Worm (Caenorhabditis elegans) whole organism, young adult: ENCODE results near the gene snrp-40.1.

Experiments used
- F23B12.7 ChIP-seq: sonication (generic microtip); optimal IDR thresholded peaks from 2 replicates; lab custom pipeline; 2017; ENCODE audit warnings: missing genetic modification characterization, mild to moderate bottlenecking, missing compliant biosample characterization, antibody characterized with exemption, moderate library complexity; ENCODE audit not compliant: insufficient read depth
- F57A8.1 ChIP-seq: fragments of 200-800 bp; sonication (Bioruptor generic); optimal IDR thresholded peaks from 2 replicates; lab custom pipeline; 2018; ENCODE audit warnings: mild to moderate bottlenecking, missing genetic modification characterization, moderate library complexity, missing compliant biosample characterization
- Y53F4B.3 ChIP-seq: fragments of 200-800 bp; sonication (Bioruptor generic); IDR thresholded peaks from 2 replicates; pipeline ENCODE4 v1.3.6; 2022; ENCODE audit warnings: missing genetic modification reagents, missing genetic modification characterization, missing compliant biosample characterization
- Y53G8AR.9 ChIP-seq: fragments of 200-800 bp; sonication (Bioruptor generic); conservative IDR thresholded peaks from 2 replicates; pipeline ENCODE4 v1.3.6; 2022; ENCODE audit warnings: missing genetic modification reagents, missing genetic modification characterization, missing compliant biosample characterization
- akir-1 ChIP-seq: fragments of 200-800 bp; sonication (Bioruptor generic); optimal IDR thresholded peaks from 2 replicates; lab custom pipeline; 2018; ENCODE audit warnings: mild to moderate bottlenecking, missing genetic modification characterization, moderate library complexity, missing compliant biosample characterization
- ama-1 ChIP-seq, 3 experiments: fragments of 150-350 bp in 1 of 3; sonication (generic microtip) in 2 of 3; optimal IDR thresholded peaks; 2 replicates each; lab custom pipeline; 2014 to 2018; ENCODE audit warnings: missing biosample characterization in 2 of 3, missing genetic modification characterization in 2 of 3, missing genetic modification reagents in 2 of 3
- aptf-3 ChIP-seq: fragments of 200-800 bp; sonication (Bioruptor generic); IDR thresholded peaks from 2 replicates; pipeline ENCODE4 v1.3.6; 2022; ENCODE audit warnings: missing genetic modification characterization, missing compliant biosample characterization
- attf-3 ChIP-seq: fragments of 200-800 bp; sonication (Bioruptor generic); conservative IDR thresholded peaks from 2 replicates; pipeline ENCODE4 v1.3.6; 2022; ENCODE audit warnings: missing genetic modification reagents, missing genetic modification characterization, missing compliant biosample characterization
- attf-6 ChIP-seq: fragments of 200-800 bp; sonication (Bioruptor generic); IDR thresholded peaks from 2 replicates; pipeline ENCODE4 v1.3.6; 2022; ENCODE audit warnings: missing genetic modification reagents, missing genetic modification characterization, missing compliant biosample characterization
- bed-1 ChIP-seq: fragments of 200-800 bp; sonication (Bioruptor generic); IDR thresholded peaks from 2 replicates; pipeline ENCODE4 v1.3.6; 2022; ENCODE audit warnings: missing genetic modification reagents, missing genetic modification characterization, missing compliant biosample characterization
- cebp-1 ChIP-seq, 2 experiments: fragments of 200-800 bp in 1 of 2; sonication (Bioruptor generic) in 1 of 2; sonication (generic microtip) in 1 of 2; IDR thresholded peaks in 1 of 2; optimal IDR thresholded peaks in 1 of 2; 2 replicates each; pipeline versions ENCODE4 v1.3.6 to Lab custom; 2017 to 2022; ENCODE audit warnings: missing compliant biosample characterization in 2 of 2, missing genetic modification characterization in 2 of 2, mild to moderate bottlenecking in 1 of 2, missing genetic modification reagents in 1 of 2, moderate library complexity in 1 of 2
- ceh-27 ChIP-seq: fragments of 200-800 bp; sonication (Bioruptor generic); optimal IDR thresholded peaks from 2 replicates; lab custom pipeline; 2018; ENCODE audit warnings: mild to moderate bottlenecking, missing genetic modification characterization, moderate library complexity, missing compliant biosample characterization
- die-1 ChIP-seq: sonication (generic microtip); optimal IDR thresholded peaks from 2 replicates; lab custom pipeline; 2016; ENCODE audit warnings: missing genotype, mild to moderate bottlenecking, missing genetic modification characterization, missing compliant biosample characterization
- dox-1 ChIP-seq: fragments of 200-800 bp; sonication (Bioruptor generic); IDR thresholded peaks from 2 replicates; pipeline ENCODE4 v1.3.6; 2022; ENCODE audit warnings: missing genetic modification reagents, missing genetic modification characterization, missing compliant biosample characterization
- dpff-1 ChIP-seq: sonication (generic microtip); optimal IDR thresholded peaks from 2 replicates; lab custom pipeline; 2017; ENCODE audit warnings: mild to moderate bottlenecking, missing genetic modification characterization, missing compliant biosample characterization
- egl-18 ChIP-seq: fragments of 200-800 bp; sonication (Bioruptor generic); IDR thresholded peaks from 2 replicates; pipeline ENCODE4 v1.3.6; 2022; ENCODE audit warnings: missing genetic modification reagents, missing genetic modification characterization, missing compliant biosample characterization
- egl-44 ChIP-seq: fragments of 200-800 bp; sonication (Bioruptor generic); IDR thresholded peaks from 2 replicates; pipeline ENCODE4 v1.3.6; 2022; ENCODE audit warnings: missing genetic modification reagents, missing genetic modification characterization, missing compliant biosample characterization
- ekl-4 ChIP-seq: fragments of 200-800 bp; sonication (Bioruptor generic); IDR thresholded peaks from 2 replicates; pipeline ENCODE4 v1.3.6; 2022; ENCODE audit warnings: missing genetic modification reagents, missing genetic modification characterization, missing compliant biosample characterization
- ets-4 ChIP-seq: fragments of 200-800 bp; sonication (Bioruptor generic); optimal IDR thresholded peaks from 2 replicates; lab custom pipeline; 2018; ENCODE audit warnings: mild to moderate bottlenecking, missing genetic modification characterization, missing compliant biosample characterization
- fkh-3 ChIP-seq: sonication (generic microtip); optimal IDR thresholded peaks from 2 replicates; lab custom pipeline; 2016; ENCODE audit warnings: mild to moderate bottlenecking, missing genetic modification characterization, missing compliant biosample characterization
- him-1 ChIP-seq: sonication (generic microtip); optimal IDR thresholded peaks from 2 replicates; lab custom pipeline; 2016; ENCODE audit warnings: missing genotype, missing genetic modification reagents, missing genetic modification characterization, missing compliant biosample characterization
- hlh-12 ChIP-seq: sonication (generic microtip); optimal IDR thresholded peaks from 2 replicates; lab custom pipeline; 2016; ENCODE audit warnings: missing genetic modification characterization, missing compliant biosample characterization
- hmg-1.2 ChIP-seq: fragments of 200-800 bp; sonication (Bioruptor generic); IDR thresholded peaks from 2 replicates; pipeline ENCODE4 v1.3.6; 2022; ENCODE audit warnings: missing genetic modification reagents, missing genetic modification characterization, missing compliant biosample characterization
- lag-1 ChIP-seq: fragments of 200-800 bp; sonication (Bioruptor generic); IDR thresholded peaks from 2 replicates; pipeline ENCODE4 v1.3.6; 2022; ENCODE audit warnings: missing genetic modification reagents, missing genetic modification characterization, missing compliant biosample characterization
- lin-35 ChIP-seq, 3 experiments: fragments of 150-350 bp in 2 of 3; sonication (generic microtip) in 1 of 3; optimal IDR thresholded peaks; 2 replicates each; lab custom pipeline; 2014 to 2018; ENCODE audit warnings: missing biosample characterization in 3 of 3, missing genetic modification characterization in 3 of 3, missing genetic modification reagents in 3 of 3
- lin-40 ChIP-seq: sonication (generic microtip); optimal IDR thresholded peaks from 2 replicates; lab custom pipeline; 2016; ENCODE audit warnings: missing genetic modification characterization, mild to moderate bottlenecking, missing compliant biosample characterization, missing genotype, missing genetic modification reagents
- madf-3 ChIP-seq: fragments of 200-800 bp; sonication (Bioruptor generic); IDR thresholded peaks from 2 replicates; pipeline ENCODE4 v1.3.6; 2022; ENCODE audit warnings: missing genetic modification reagents, missing genetic modification characterization, missing compliant biosample characterization
- madf-8 ChIP-seq: fragments of 200-800 bp; sonication (Bioruptor generic); conservative IDR thresholded peaks from 2 replicates; pipeline ENCODE4 v1.3.6; 2022; ENCODE audit warnings: missing genetic modification reagents, missing genetic modification characterization, missing compliant biosample characterization
- mel-28 ChIP-seq: sonication (generic microtip); optimal IDR thresholded peaks from 2 replicates; lab custom pipeline; 2016; ENCODE audit warnings: borderline replicate concordance, mild to moderate bottlenecking, missing genetic modification characterization, missing compliant biosample characterization
- mxl-1 ChIP-seq: sonication (generic microtip); optimal IDR thresholded peaks from 2 replicates; lab custom pipeline; 2016; ENCODE audit warnings: missing genetic modification characterization, missing compliant biosample characterization
- nfyb-1 ChIP-seq: fragments of 200-800 bp; sonication (Bioruptor generic); IDR thresholded peaks from 2 replicates; pipeline ENCODE4 v1.3.6; 2022; ENCODE audit warnings: missing genetic modification reagents, missing genetic modification characterization, missing compliant biosample characterization
- nhr-80 ChIP-seq: sonication (generic microtip); optimal IDR thresholded peaks from 2 replicates; lab custom pipeline; 2016; ENCODE audit warnings: missing genetic modification characterization, missing compliant biosample characterization
- pha-4 ChIP-seq: fragments of 150-350 bp; sonication (generic microtip); optimal IDR thresholded peaks from 2 replicates; lab custom pipeline; 2014; ENCODE audit warnings: missing biosample characterization, missing genetic modification reagents, missing genetic modification characterization
- sdz-38 ChIP-seq: sonication (generic microtip); optimal IDR thresholded peaks from 2 replicates; lab custom pipeline; 2016; ENCODE audit warnings: missing genotype, missing genetic modification characterization, missing compliant biosample characterization
- snpc-1.1 ChIP-seq: sonication (generic microtip); optimal IDR thresholded peaks from 2 replicates; lab custom pipeline; 2017; ENCODE audit warnings: missing genetic modification characterization, mild to moderate bottlenecking, missing compliant biosample characterization, antibody characterized with exemption, moderate library complexity, missing genotype, missing genetic modification reagents; ENCODE audit not compliant: insufficient read depth
- snpc-3.4 ChIP-seq: sonication (generic microtip); optimal IDR thresholded peaks from 2 replicates; lab custom pipeline; 2017; ENCODE audit warnings: missing genetic modification characterization, mild to moderate bottlenecking, missing compliant biosample characterization, antibody characterized with exemption, moderate library complexity, missing genotype, missing genetic modification reagents
- snpc-4 ChIP-seq, 5 experiments: fragments of 150-350 bp in 1 of 5; sonication (generic microtip) in 4 of 5; optimal IDR thresholded peaks; 2 replicates each; lab custom pipeline; 2014 to 2018; ENCODE audit warnings: missing genetic modification characterization in 5 of 5, missing biosample characterization in 3 of 5, antibody characterized with exemption in 2 of 5, mild to moderate bottlenecking in 2 of 5, missing compliant biosample characterization in 2 of 5, missing genotype in 2 of 5, moderate library complexity in 2 of 5, missing genetic modification reagents in 1 of 5
- sptf-2 ChIP-seq: fragments of 200-800 bp; sonication (Bioruptor generic); optimal IDR thresholded peaks from 2 replicates; lab custom pipeline; 2018; ENCODE audit warnings: mild to moderate bottlenecking, missing genetic modification characterization, missing compliant biosample characterization
- zfh-2 ChIP-seq: fragments of 200-800 bp; sonication (Bioruptor generic); conservative IDR thresholded peaks from 2 replicates; pipeline ENCODE4 v1.3.6; 2022; ENCODE audit warnings: missing genetic modification reagents, missing genetic modification characterization, missing compliant biosample characterization
- ztf-18 ChIP-seq: sonication (generic microtip); optimal IDR thresholded peaks from 2 replicates; lab custom pipeline; 2016; ENCODE audit warnings: missing genotype, mild to moderate bottlenecking, missing genetic modification characterization, missing compliant biosample characterization
- ztf-28 ChIP-seq: fragments of 200-800 bp; sonication (Bioruptor generic); IDR thresholded peaks from 2 replicates; pipeline ENCODE4 v1.3.6; 2022; ENCODE audit warnings: missing genetic modification reagents, missing genetic modification characterization, missing compliant biosample characterization

The snrp-40.1 gene

DNA sequence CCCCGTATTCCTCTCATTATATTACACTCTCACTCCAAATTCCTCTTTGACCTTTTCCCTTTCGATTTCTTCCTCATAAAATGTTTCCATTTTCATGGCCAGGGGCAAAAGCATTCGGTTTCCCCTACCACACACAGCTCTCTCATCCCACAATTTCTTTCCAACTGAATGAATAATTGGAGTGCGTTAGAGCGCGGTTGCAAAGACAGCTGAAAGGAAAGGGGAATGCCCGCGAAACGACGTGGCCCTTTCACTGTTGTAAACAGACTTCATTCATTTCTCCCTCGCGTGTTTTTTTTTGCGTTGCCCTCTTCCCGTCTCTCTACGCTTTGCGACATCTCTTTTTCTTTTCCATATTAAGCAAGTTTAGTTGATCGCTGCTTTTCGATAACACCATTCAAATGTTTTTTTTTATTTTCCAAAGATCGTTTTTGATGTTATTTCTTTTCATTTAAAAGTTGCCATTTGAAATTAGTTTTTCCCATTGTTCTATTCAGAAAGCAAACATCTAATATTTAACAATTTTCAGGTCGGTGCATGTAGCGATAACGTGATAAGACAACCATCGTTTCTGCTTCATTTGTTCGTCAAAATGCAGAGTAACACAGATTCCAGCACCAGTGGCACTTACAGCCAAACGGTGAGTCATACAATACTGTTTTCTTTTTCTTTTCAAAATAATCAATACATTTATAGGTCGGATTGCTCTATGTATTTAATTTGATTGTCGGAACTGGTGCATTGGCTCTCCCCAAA is 37.1 kb downstream of the snrp-40.1 start, which contains the start of gene C03A3.2 (continued):
- TF ChIP-seq lin-35 (GFP tag; optimal IDR thresholded peaks at IDR 0.05; lab: Kevin White, UChicago) (peak in 2 of 3 experiments; percentile 19 to 45), snpc-1.1 (tag; lab: Kevin White, UChicago) (no peak)

ce11 chrX:11257071-11257470 is 42.5 kb downstream of the snrp-40.1 start, which contains the start of gene C03A3.1:
Gene C03A3.1 (plus strand): TSS chrX:11257361.
- no peak for TF ChIP-seq madf-8
- TF ChIP-seq ztf-18, result peak; percentile 39
- no peak for TF ChIP-seq F23B12.7
- TF ChIP-seq ets-4 (GFP tag; lab: Kevin White, UChicago), result no peak

DNA sequence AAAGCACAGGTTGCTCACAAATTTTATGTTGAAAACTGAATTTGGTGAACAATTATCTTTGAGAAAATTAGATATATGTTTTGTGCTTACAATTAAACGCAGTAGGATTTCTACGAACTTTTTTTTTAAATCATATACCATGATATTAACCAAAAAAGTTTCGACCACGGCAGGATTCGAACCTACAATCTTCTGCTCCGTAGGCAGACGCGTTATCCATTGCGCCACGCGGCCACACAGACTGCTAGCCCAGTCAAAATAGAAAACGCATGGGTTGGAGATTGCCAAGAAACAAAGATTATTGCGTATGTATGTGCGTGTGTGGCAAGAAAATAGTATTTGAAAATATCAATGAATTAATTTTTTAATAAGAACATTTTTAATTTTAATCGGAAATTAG is 47.2 kb downstream of the snrp-40.1 start:
- TF ChIP-seq ekl-4 (GFP tag; lab: Robert Waterston, UW) (no peak), nhr-80 (tag; lab: Kevin White, UChicago) (no peak), lag-1 (no peak), ztf-28 (GFP tag; lab: Robert Waterston, UW) (0 out of 2 replicates have a peak, but pooled peaks have one; percentile 50), F57A8.1 (GFP tag; lab: Kevin White, UChicago) (no peak), ceh-27 (GFP tag; lab: Kevin White, UChicago) (peak; percentile 62), bed-1 (GFP tag; lab: Robert Waterston, UW) (no peak), ets-4 (GFP tag; lab: Kevin White, UChicago) (no peak), zfh-2 (GFP tag; lab: Robert Waterston, UW) (no peak), attf-3 (GFP tag; lab: Robert Waterston, UW) (0 out of 2 replicates have a peak, but pooled peaks have one; percentile 18), snpc-3.4 (tag; lab: Kevin White, UChicago) (peak; percentile 80), ama-1 (optimal IDR thresholded peaks at IDR 0.05; lab: Kevin White, UChicago) (no peak), ama-1 (GFP tag; optimal IDR thresholded peaks at IDR 0.05; lab: Kevin White, UChicago) (no peak), mxl-1 (tag; lab: Kevin White, UChicago) (peak; percentile 65), lin-40 (tag; lab: Kevin White, UChicago) (peak; percentile 60), egl-18 (GFP tag; lab: Robert Waterston, UW) (no peak), Y53F4B.3 (GFP tag; lab: Robert Waterston, UW) (peak; percentile 63), nfyb-1 (GFP tag; lab: Robert Waterston, UW) (peak; percentile 77; the same call in 1 of the 2 replicates), cebp-1 (GFP tag; IDR thresholded peaks at IDR 0.05; lab: Robert Waterston, UW) (no peak), cebp-1 (tag; optimal IDR thresholded peaks at IDR 0.05; lab: Kevin White, UChicago) (no peak), sptf-2 (peak; percentile 78), egl-44 (peak; percentile 51; the same call in 1 of the 2 replicates), him-1 (tag; lab: Kevin White, UChicago) (peak; percentile 90), snpc-4 (GFP tag; optimal IDR thresholded peaks at IDR 0.05; lab: Kevin White, UChicago) (peak; percentile 82), snpc-4 (tag; optimal IDR thresholded peaks at IDR 0.05; lab: Kevin White, UChicago) (peak in 2 of 4 experiments; percentile 53 to 76), hmg-1.2 (GFP tag; lab: Robert Waterston, UW) (peak; percentile 76), dpff-1 (tag; lab: Kevin White, UChicago) (no peak), aptf-3 (GFP tag; lab: Robert Waterston, UW) (no peak), mel-28 (tag; lab: Kevin White, UChicago) (no peak), attf-6 (GFP tag; lab: Robert Waterston, UW) (no peak), madf-3 (no peak), dox-1 (GFP tag; lab: Robert Waterston, UW) (no peak), pha-4 (no peak), sdz-38 (no peak), akir-1 (peak; percentile 12), hlh-12 (tag; lab: Kevin White, UChicago) (no peak), fkh-3 (tag; lab: Kevin White, UChicago) (no peak), Y53G8AR.9 (GFP tag; lab: Robert Waterston, UW) (no peak), die-1 (tag; lab: Kevin White, UChicago) (peak; percentile 81)
